Fruit fly (Drosophila melanogaster) whole organism, embryonic: ENCODE data around the gene Esyt2.

Experiments
- CG12299 ChIP-seq: fragments of 200-800 bp; sonication (Bioruptor generic); optimal IDR thresholded peaks from 2 replicates; lab custom pipeline; 2018; ENCODE audit warnings: missing biosample characterization, mild to moderate bottlenecking, missing genetic modification characterization
- CG12659 ChIP-seq: fragments of 200-800 bp; sonication (Bioruptor generic); optimal IDR thresholded peaks from 3 replicates; lab custom pipeline; 2017; ENCODE audit warnings: mild to moderate bottlenecking, missing biosample characterization, missing genetic modification reagents, missing genetic modification characterization
- CG14014 ChIP-seq: fragments of 200-800 bp; sonication (Bioruptor generic); IDR thresholded peaks from 2 replicates; pipeline ENCODE4 v1.3.6; 2022; ENCODE audit warnings: missing biosample characterization, missing genetic modification characterization
- CG15269 ChIP-seq: fragments of 200-800 bp; sonication (Bioruptor generic); optimal IDR thresholded peaks from 2 replicates; lab custom pipeline; 2018; ENCODE audit warnings: missing biosample characterization, mild to moderate bottlenecking, missing genetic modification characterization, moderate library complexity
- CG15514 ChIP-seq: fragments of 200-800 bp; sonication (Bioruptor generic); optimal IDR thresholded peaks from 3 replicates; lab custom pipeline; 2017; ENCODE audit warnings: missing biosample characterization, missing genetic modification characterization, mild to moderate bottlenecking, moderate library complexity, missing genetic modification reagents
- CG15601 ChIP-seq: fragments of 200-800 bp; sonication (Bioruptor generic); optimal IDR thresholded peaks from 3 replicates; lab custom pipeline; 2019; ENCODE audit warnings: missing biosample characterization, mild to moderate bottlenecking, missing genetic modification characterization, moderate library complexity
- CG1647 ChIP-seq: fragments of 200-800 bp; sonication (Bioruptor generic); optimal IDR thresholded peaks from 3 replicates; lab custom pipeline; 2016; ENCODE audit warnings: missing biosample characterization, missing genetic modification characterization
- CG17829 ChIP-seq: fragments of 200-800 bp; optimal IDR thresholded peaks from 2 replicates; lab custom pipeline; 2019; ENCODE audit warnings: missing biosample characterization, mild to moderate bottlenecking, missing genetic modification characterization, moderate library complexity
- CG18011 ChIP-seq: fragments of 200-800 bp; sonication (Bioruptor generic); optimal IDR thresholded peaks from 2 replicates; lab custom pipeline; 2017; ENCODE audit warnings: missing biosample characterization, missing genetic modification characterization, mild to moderate bottlenecking, moderate library complexity, missing genotype
- CG3726 ChIP-seq: fragments of 200-800 bp; sonication (Bioruptor generic); IDR thresholded peaks from 3 replicates; pipeline ENCODE4, ENCODE4 v1.3.6; 2022; ENCODE audit warnings: missing biosample characterization, missing genetic modification characterization
- CG42726 ChIP-seq: fragments of 200-800 bp; sonication (Bioruptor generic); IDR thresholded peaks from 2 replicates; pipeline ENCODE4 v1.3.6; 2022; ENCODE audit warnings: missing biosample characterization, missing genetic modification characterization; ENCODE audit not compliant: partially characterized antibody
- CG4820 ChIP-seq: fragments of 200-800 bp; sonication (Bioruptor generic); optimal IDR thresholded peaks from 3 replicates; lab custom pipeline; 2016; ENCODE audit warnings: missing biosample characterization, missing genetic modification characterization
- CG5180 ChIP-seq: fragments of 200-800 bp; sonication (Bioruptor generic); optimal IDR thresholded peaks from 3 replicates; lab custom pipeline; 2017; ENCODE audit warnings: missing biosample characterization, missing genetic modification characterization, mild to moderate bottlenecking, moderate library complexity, missing genetic modification reagents
- CG6175 ChIP-seq: fragments of 200-800 bp; sonication (Bioruptor generic); IDR thresholded peaks from 3 replicates; pipeline ENCODE4 v1.3.6; 2022; ENCODE audit warnings: missing biosample characterization, missing genetic modification characterization
- CG6765 ChIP-seq: fragments of 200-800 bp; sonication (Bioruptor generic); optimal IDR thresholded peaks from 3 replicates; lab custom pipeline; 2017; ENCODE audit warnings: missing biosample characterization, mild to moderate bottlenecking, missing genetic modification characterization
- CG7987 ChIP-seq: fragments of 200-800 bp; sonication (Bioruptor generic); optimal IDR thresholded peaks from 2 replicates; lab custom pipeline; 2018; ENCODE audit warnings: missing biosample characterization, mild to moderate bottlenecking, missing genetic modification characterization, moderate library complexity
- CG8765 ChIP-seq: fragments of 200-800 bp; sonication (Bioruptor generic); IDR thresholded peaks from 2 replicates; pipeline ENCODE4 v1.3.6; 2022; ENCODE audit warnings: missing biosample characterization, missing genetic modification characterization
- Dad ChIP-seq: fragments of 200-800 bp; sonication (Bioruptor generic); optimal IDR thresholded peaks from 3 replicates; lab custom pipeline; 2016; ENCODE audit warnings: missing biosample characterization, missing genetic modification characterization
- Doc2 ChIP-seq: fragments of 200-800 bp; sonication (Bioruptor generic); IDR thresholded peaks from 2 replicates; pipeline ENCODE4 v1.3.6; 2022; ENCODE audit warnings: missing biosample characterization, missing genetic modification characterization
- HLHmδ ChIP-seq: fragments of 200-800 bp; sonication (Bioruptor generic); optimal IDR thresholded peaks from 2 replicates; lab custom pipeline; 2018; ENCODE audit warnings: missing biosample characterization, mild to moderate bottlenecking, missing genetic modification characterization, moderate library complexity
- HmgZ ChIP-seq: fragments of 200-800 bp; sonication (Bioruptor generic); optimal IDR thresholded peaks from 2 replicates; lab custom pipeline; 2018; ENCODE audit warnings: missing biosample characterization, mild to moderate bottlenecking, missing genetic modification characterization
- Hsf ChIP-seq: fragments of 200-800 bp; sonication (Bioruptor generic); optimal IDR thresholded peaks from 3 replicates; lab custom pipeline; 2016; ENCODE audit warnings: missing biosample characterization, missing genetic modification characterization
- Kr ChIP-seq: fragments of 200-800 bp; sonication (Bioruptor generic); optimal IDR thresholded peaks from 2 replicates; lab custom pipeline; 2017; ENCODE audit warnings: missing biosample characterization, mild to moderate bottlenecking, missing genetic modification characterization
- MESR4 ChIP-seq: fragments of 200-800 bp; sonication (Bioruptor generic); optimal IDR thresholded peaks from 2 replicates; lab custom pipeline; 2018; ENCODE audit warnings: missing biosample characterization, mild to moderate bottlenecking, missing genetic modification characterization, moderate library complexity
- MTF-1 ChIP-seq: fragments of 200-800 bp; sonication (Bioruptor generic); optimal IDR thresholded peaks from 2 replicates; lab custom pipeline; 2018; ENCODE audit warnings: missing biosample characterization, mild to moderate bottlenecking, missing genetic modification characterization, borderline replicate concordance
- Max ChIP-seq: fragments of 200-800 bp; sonication (Bioruptor generic); optimal IDR thresholded peaks from 2 replicates; lab custom pipeline; 2016; ENCODE audit warnings: missing biosample characterization, mild to moderate bottlenecking, missing genetic modification characterization
- NFAT ChIP-seq: fragments of 200-800 bp; sonication (Bioruptor generic); IDR thresholded peaks from 2 replicates; pipeline ENCODE4 v1.3.6; 2022; ENCODE audit warnings: missing biosample characterization, missing genetic modification characterization
- Ptx1 ChIP-seq: fragments of 200-800 bp; sonication (Bioruptor generic); IDR thresholded peaks from 2 replicates; pipeline ENCODE4 v1.3.6; 2022; ENCODE audit warnings: missing biosample characterization, missing genetic modification characterization
- TFAM ChIP-seq: fragments of 200-800 bp; sonication (Bioruptor generic); optimal IDR thresholded peaks from 2 replicates; lab custom pipeline; 2017; ENCODE audit warnings: missing biosample characterization, missing genetic modification characterization, inconsistent platforms
- bab2 ChIP-seq: fragments of 200-800 bp; sonication (Bioruptor generic); optimal IDR thresholded peaks from 2 replicates; lab custom pipeline; 2016; ENCODE audit warnings: missing biosample characterization, missing genetic modification characterization
- cg ChIP-seq: fragments of 200-800 bp; sonication (Bioruptor generic); optimal IDR thresholded peaks from 3 replicates; lab custom pipeline; 2019; ENCODE audit warnings: missing biosample characterization, mild to moderate bottlenecking, missing genetic modification characterization, moderate library complexity
- chif ChIP-seq, 2 experiments: fragments of 200-800 bp; sonication (Bioruptor generic); optimal IDR thresholded peaks; 3 replicates each; lab custom pipeline; 2016; ENCODE audit warnings: missing biosample characterization in 2 of 2, missing genetic modification characterization in 2 of 2
- corto ChIP-seq: fragments of 200-800 bp; sonication (Bioruptor generic); optimal IDR thresholded peaks from 2 replicates; lab custom pipeline; 2016; ENCODE audit warnings: missing biosample characterization, mild to moderate bottlenecking, missing genetic modification characterization, moderate library complexity
- crol ChIP-seq: fragments of 200-800 bp; sonication (Bioruptor generic); IDR thresholded peaks from 2 replicates; pipeline ENCODE4 v1.3.6; 2022; ENCODE audit warnings: missing biosample characterization, missing genetic modification characterization
- en ChIP-seq: fragments of 200-800 bp; sonication (Bioruptor generic); optimal IDR thresholded peaks from 2 replicates; lab custom pipeline; 2016; ENCODE audit warnings: missing biosample characterization, missing genetic modification characterization
- exex ChIP-seq: fragments of 200-800 bp; sonication (Bioruptor generic); optimal IDR thresholded peaks from 4 replicates; lab custom pipeline; 2018; ENCODE audit warnings: missing biosample characterization, mild to moderate bottlenecking, missing genetic modification characterization, moderate library complexity
- gcm2 ChIP-seq: fragments of 200-800 bp; sonication (Bioruptor generic); optimal IDR thresholded peaks from 2 replicates; lab custom pipeline; 2016; ENCODE audit warnings: missing biosample characterization, missing genetic modification characterization
- gt ChIP-seq: fragments of 200-800 bp; sonication (Bioruptor generic); IDR thresholded peaks from 2 replicates; pipeline ENCODE4 v1.3.6; 2022; ENCODE audit warnings: missing biosample characterization, missing genetic modification characterization
- knrl ChIP-seq: fragments of 200-800 bp; sonication (Bioruptor generic); IDR thresholded peaks from 3 replicates; pipeline ENCODE4 v1.3.6; 2022; ENCODE audit warnings: missing biosample characterization, missing genetic modification characterization; ENCODE audit not compliant: partially characterized antibody
- lilli ChIP-seq: fragments of 200-800 bp; sonication (Bioruptor generic); optimal IDR thresholded peaks from 3 replicates; lab custom pipeline; 2016; ENCODE audit warnings: missing biosample characterization, missing genetic modification characterization
- lola ChIP-seq, 3 experiments: fragments of >200 bp in 2 of 3; fragments of 200-800 bp in 1 of 3; sonication (Bioruptor generic) in 1 of 3; optimal IDR thresholded peaks; 2 replicates each; lab custom pipeline; 2017 to 2019; ENCODE audit warnings: missing biosample characterization in 3 of 3, missing genetic modification characterization in 3 of 3, mild to moderate bottlenecking in 1 of 3, moderate library complexity in 1 of 3
- nerfin-2 ChIP-seq: fragments of 200-800 bp; sonication (Bioruptor generic); IDR thresholded peaks from 2 replicates; pipeline ENCODE4 v1.3.6; 2022; ENCODE audit warnings: missing biosample characterization, missing genetic modification characterization; ENCODE audit not compliant: partially characterized antibody
- nmo ChIP-seq: fragments of 200-800 bp; sonication (Bioruptor generic); optimal IDR thresholded peaks from 2 replicates; lab custom pipeline; 2018; ENCODE audit warnings: missing biosample characterization, mild to moderate bottlenecking, missing genetic modification characterization, moderate library complexity
- odd ChIP-seq: fragments of 200-800 bp; sonication (Bioruptor generic); optimal IDR thresholded peaks from 2 replicates; lab custom pipeline; 2017; ENCODE audit warnings: missing biosample characterization, mild to moderate bottlenecking, missing genetic modification characterization
- p53 ChIP-seq: fragments of 200-800 bp; sonication (Bioruptor generic); optimal IDR thresholded peaks from 2 replicates; lab custom pipeline; 2016; ENCODE audit warnings: missing biosample characterization, missing genetic modification characterization
- trh ChIP-seq: fragments of 200-800 bp; sonication (Bioruptor generic); optimal IDR thresholded peaks from 2 replicates; lab custom pipeline; 2016; ENCODE audit warnings: missing biosample characterization, missing genetic modification characterization
- twi ChIP-seq: fragments of 200-800 bp; optimal IDR thresholded peaks from 2 replicates; lab custom pipeline; 2019; ENCODE audit warnings: missing biosample characterization, mild to moderate bottlenecking, missing genetic modification characterization, moderate library complexity
- vnd ChIP-seq: fragments of 200-800 bp; sonication (Bioruptor generic); IDR thresholded peaks from 3 replicates; pipeline ENCODE4 v1.3.6; 2022; ENCODE audit warnings: missing biosample characterization, missing genetic modification characterization; ENCODE audit not compliant: partially characterized antibody
- wdn ChIP-seq: fragments of 200-800 bp; sonication (Bioruptor generic); IDR thresholded peaks from 2 replicates; pipeline ENCODE4 v1.3.6; 2022; ENCODE audit warnings: missing biosample characterization, missing genetic modification characterization

Gene Esyt2

dm6 chr3R:24565748-24566239, 21.3 kb downstream of the Esyt2 start (continued):
- TF ChIP-seq Ptx1 (GFP tag; lab: Robert Waterston, UW) (no peak), bab2 (GFP tag; lab: Kevin White, UChicago) (peak; percentile 45), odd (GFP tag; lab: Kevin White, UChicago) (peak; percentile 71), lilli (peak; percentile 44), MESR4 (GFP tag; lab: Kevin White, UChicago) (no peak), Max (GFP tag; lab: Kevin White, UChicago) (peak; percentile 15), CG8765 (GFP tag; lab: Robert Waterston, UW) (no peak), HmgZ (tag; lab: Kevin White, UChicago) (peak; percentile 84), twi (peak; percentile 66), wdn (GFP tag; lab: Robert Waterston, UW) (peak; percentile 19; the same call in 1 of the 2 replicates), MTF-1 (GFP tag; lab: Kevin White, UChicago) (peak; percentile 75), CG15269 (tag; lab: Kevin White, UChicago) (peak; percentile 46), gcm2 (GFP tag; lab: Kevin White, UChicago) (peak; percentile 62), Hsf (GFP tag; lab: Kevin White, UChicago) (peak; percentile 36), CG7987 (GFP tag; lab: Kevin White, UChicago) (peak; percentile 88), NFAT (GFP tag; lab: Robert Waterston, UW) (no peak), TFAM (GFP tag; lab: Kevin White, UChicago) (no peak), chif (GFP tag; optimal IDR thresholded peaks at IDR 0.05; lab: Kevin White, UChicago) (peak in 1 of 2 experiments; percentile 14), CG17829 (peak; percentile 17), CG15514 (GFP tag; lab: Kevin White, UChicago) (peak; percentile 79), CG12299 (peak; percentile 91), trh (GFP tag; lab: Kevin White, UChicago) (peak; percentile 16), CG4820 (no peak), CG1647 (GFP tag; lab: Kevin White, UChicago) (peak; percentile 38), gt (no peak), vnd (no peak), CG5180 (GFP tag; lab: Kevin White, UChicago) (peak; percentile 11), nerfin-2 (GFP tag; lab: Robert Waterston, UW) (no peak), en (no peak), Doc2 (GFP tag; lab: Robert Waterston, UW) (no peak), p53 (GFP tag; lab: Kevin White, UChicago) (no peak), CG18011 (GFP tag; lab: Kevin White, UChicago) (peak; percentile 60), CG15601 (tag; lab: Kevin White, UChicago) (peak; percentile 82), nmo (no peak), CG6175 (GFP tag; lab: Robert Waterston, UW) (no peak), exex (tag; lab: Kevin White, UChicago) (peak; percentile 86), corto (GFP tag; lab: Kevin White, UChicago) (peak; percentile 72), cg (GFP tag; lab: Kevin White, UChicago) (peak; percentile 78), CG3726 (GFP tag; lab: Robert Waterston, UW) (no peak; the same call in 2 of the 3 replicates), HLHmδ (GFP tag; lab: Kevin White, UChicago) (no peak), CG14014 (GFP tag; lab: Robert Waterston, UW) (peak; percentile 70; the same call in 1 of the 2 replicates), knrl (GFP tag; lab: Robert Waterston, UW) (no peak), crol (GFP tag; lab: Robert Waterston, UW) (peak; percentile 57; the same call in 1 of the 2 replicates), CG12659 (GFP tag; lab: Kevin White, UChicago) (peak; percentile 39), CG6765 (peak; percentile 69), CG42726 (GFP tag; lab: Robert Waterston, UW) (no peak), lola (GFP tag; optimal IDR thresholded peaks at IDR 0.05; lab: Kevin White, UChicago) (peak in 1 of 3 experiments; percentile 7), Kr (GFP tag; lab: Kevin White, UChicago) (no peak), Dad (GFP tag; lab: Kevin White, UChicago) (peak; percentile 25)
